Worm (Caenorhabditis elegans) whole organism, L4/young adult: ENCODE results near the gene T14B4.3.

Experiments used
- W03F9.2 ChIP-seq: fragments of 150-350 bp; optimal IDR thresholded peaks from 2 replicates; lab custom pipeline; 2014; ENCODE audit warnings: missing biosample characterization, missing genetic modification characterization
- dao-5 ChIP-seq: sonication (generic microtip); optimal IDR thresholded peaks from 2 replicates; lab custom pipeline; 2016; ENCODE audit warnings: missing genotype, missing genetic modification characterization, moderate library complexity, missing compliant biosample characterization

- no peak for TF ChIP-seq W03F9.2 (tag; lab: Kevin White, UChicago)
- no peak for TF ChIP-seq dao-5 (tag; lab: Kevin White, UChicago)
Observed at ce11 chrII:6710596-6710995, 24.1 kb upstream of the T14B4.3 start.
